Fruit fly (Drosophila melanogaster): ENCODE measurements around the gene Snap24.
A peak's percentile ranks its signal among the peaks of the same experiment; 100 is the strongest.

Snap24 gene

DNA sequence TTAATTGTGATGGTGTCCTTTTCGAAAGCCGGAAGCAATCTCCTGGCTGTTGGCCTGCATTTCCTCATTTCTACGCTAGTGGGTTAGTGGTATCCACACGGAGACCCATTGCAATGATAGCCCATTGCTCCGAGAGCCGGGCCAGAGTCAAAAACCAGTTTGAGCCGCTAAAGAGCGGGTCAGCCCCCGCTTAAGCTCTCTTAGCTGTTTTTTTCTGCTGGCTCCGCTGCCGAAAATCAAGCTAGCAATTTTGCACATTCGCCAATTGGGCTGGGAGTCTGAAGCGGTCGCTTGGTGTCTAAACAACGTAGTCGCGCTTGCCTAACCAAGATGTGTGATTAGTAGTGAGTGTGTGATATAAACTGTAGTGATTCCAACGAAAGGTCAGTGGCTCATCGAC lies 16.8 kb upstream of the Snap24 start, which contains the start of gene CG12947 (continued):
- TF ChIP-seq CG15479 (GFP tag; optimal IDR thresholded peaks at IDR 0.05), result no peak
- TF ChIP-seq Max (GFP tag; optimal IDR thresholded peaks at IDR 0.05), result no peak
- no peak for TF ChIP-seq CG8089 (GFP tag; optimal IDR thresholded peaks at IDR 0.05)
- TF ChIP-seq Dad (GFP tag; optimal IDR thresholded peaks at IDR 0.05), result no peak
- TF ChIP-seq TFAM (GFP tag; optimal IDR thresholded peaks at IDR 0.05), result no peak
- TF ChIP-seq CG10267 (tag; optimal IDR thresholded peaks at IDR 0.05), result no peak
- TF ChIP-seq CG12236 (GFP tag; optimal IDR thresholded peaks at IDR 0.05), result no peak
- no peak for TF ChIP-seq ase (GFP tag; IDR thresholded peaks at IDR 0.05)
- TF ChIP-seq Trl (optimal IDR thresholded peaks at IDR 0.05), result no peak
- no peak for TF ChIP-seq Trl (GFP tag; optimal IDR thresholded peaks at IDR 0.05)

DNA sequence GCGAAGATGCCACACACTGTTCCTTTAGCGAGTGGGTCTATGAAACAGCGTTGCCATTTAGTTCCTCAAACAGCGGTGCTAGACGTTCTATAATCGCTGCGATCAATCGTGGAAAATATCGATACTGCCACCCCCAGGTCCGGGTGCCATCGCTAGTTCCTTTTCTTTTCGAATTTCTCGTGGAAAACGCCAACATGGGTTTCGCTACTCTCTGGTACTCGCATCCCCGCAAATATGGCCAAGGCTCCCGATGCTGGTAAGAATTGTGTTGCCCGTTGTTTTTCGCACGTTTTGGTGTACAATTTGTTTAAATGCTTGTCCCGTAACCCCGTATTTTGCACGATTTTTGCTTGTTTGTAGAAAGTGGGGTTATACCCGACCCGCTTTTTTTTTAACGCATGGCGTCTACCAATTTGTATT lies 15.0 kb upstream of the Snap24 start, which contains the start of gene RpS29:
TSS of gene RpS29 (plus strand) at position 102 of the 420 bp plus-strand sequence.
- TF ChIP-seq CG9609 (GFP tag; optimal IDR thresholded peaks at IDR 0.05), result peak; percentile 88
- TF ChIP-seq slp2 (GFP tag; optimal IDR thresholded peaks at IDR 0.05), result peak; percentile 63
- TF ChIP-seq h (optimal IDR thresholded peaks at IDR 0.05), result no peak
- TF ChIP-seq sr (GFP tag; IDR thresholded peaks at IDR 0.05), result peak; percentile 61; the same call in 2 of the 3 replicates
- TF ChIP-seq PHDP (tag; optimal IDR thresholded peaks at IDR 0.05), result peak; percentile 67
- TF ChIP-seq Ptx1 (GFP tag; IDR thresholded peaks at IDR 0.05), result peak; percentile 79
- peak; percentile 52; the same call in 1 of the 2 replicates for TF ChIP-seq rib (GFP tag; IDR thresholded peaks at IDR 0.05)
- TF ChIP-seq CG10979 (tag; optimal IDR thresholded peaks at IDR 0.05), result peak; percentile 36
- peak; percentile 60 for TF ChIP-seq Blimp-1 (GFP tag; optimal IDR thresholded peaks at IDR 0.05)
- peak; percentile 89 for TF ChIP-seq CG32532 (GFP tag; IDR thresholded peaks at IDR 0.05)
- TF ChIP-seq CG33557 (GFP tag; optimal IDR thresholded peaks at IDR 0.05), result peak; percentile 67
- peak; percentile 85 for TF ChIP-seq Doc3 (GFP tag; IDR thresholded peaks at IDR 0.05; ENCODE audit: partially characterized antibody)
- peak; percentile 60 for TF ChIP-seq CG7271 (tag; optimal IDR thresholded peaks at IDR 0.05)
- peak; percentile 67 for TF ChIP-seq CG11504 (tag; optimal IDR thresholded peaks at IDR 0.05)
- TF ChIP-seq CG11247 (GFP tag; IDR thresholded peaks at IDR 0.05), result peak; percentile 84
- TF ChIP-seq NfI (GFP tag; optimal IDR thresholded peaks at IDR 0.05), result peak; percentile 87
- TF ChIP-seq ap (GFP tag; IDR thresholded peaks at IDR 0.05), result no peak
- peak; percentile 31; the same call in 1 of the 2 replicates for TF ChIP-seq klu (GFP tag; IDR thresholded peaks at IDR 0.05)
- no peak for TF ChIP-seq cad (GFP tag; optimal IDR thresholded peaks at IDR 0.05)
- peak; percentile 61 for TF ChIP-seq Tbp (GFP tag; optimal IDR thresholded peaks at IDR 0.05)
- TF ChIP-seq CG11085 (GFP tag; IDR thresholded peaks at IDR 0.05), result peak; percentile 79
- TF ChIP-seq Hr51 (GFP tag; optimal IDR thresholded peaks at IDR 0.05), result peak; percentile 50 to 85
- peak; percentile 47; the same call in 2 of the 3 replicates for TF ChIP-seq CG11695 (GFP tag; IDR thresholded peaks at IDR 0.05)
- TF ChIP-seq CG12071 (GFP tag; optimal IDR thresholded peaks at IDR 0.05), result peak; percentile 72
- TF ChIP-seq bab2 (GFP tag; optimal IDR thresholded peaks at IDR 0.05), result peak; percentile 86
- TF ChIP-seq da (GFP tag; optimal IDR thresholded peaks at IDR 0.05), result peak; percentile 52
- TF ChIP-seq ftz-f1 (GFP tag; optimal IDR thresholded peaks at IDR 0.05), result peak; percentile 74
- no peak for TF ChIP-seq Elba2 (GFP tag; optimal IDR thresholded peaks at IDR 0.05)
- TF ChIP-seq CG11560 (tag; IDR thresholded peaks at IDR 0.05), result peak; percentile 74; the same call in 2 of the 3 replicates
- TF ChIP-seq Hmx (GFP tag; optimal IDR thresholded peaks at IDR 0.05), result no peak
- peak; percentile 46; the same call in 1 of the 2 replicates for TF ChIP-seq CG4404 (GFP tag; IDR thresholded peaks at IDR 0.05)
- peak; percentile 78 for TF ChIP-seq nom (GFP tag; optimal IDR thresholded peaks at IDR 0.05)
- peak; percentile 44 for TF ChIP-seq sd (tag; optimal IDR thresholded peaks at IDR 0.05)
- TF ChIP-seq Gug (GFP tag; IDR thresholded peaks at IDR 0.05), result peak; percentile 87
- TF ChIP-seq Xrp1 (GFP tag; IDR thresholded peaks at IDR 0.05), result peak; percentile 63
- peak; percentile 66; the same call in 2 of the 3 replicates for TF ChIP-seq otp (GFP tag; IDR thresholded peaks at IDR 0.05)
- TF ChIP-seq schlank (tag; optimal IDR thresholded peaks at IDR 0.05), result peak; percentile 85
- no peak for TF ChIP-seq CG3838 (GFP tag; optimal IDR thresholded peaks at IDR 0.05)
- peak; percentile 65; the same call in 1 of the 3 replicates for TF ChIP-seq CG2889 (GFP tag; IDR thresholded peaks at IDR 0.05)
- TF ChIP-seq usp (GFP tag; optimal IDR thresholded peaks at IDR 0.05), result no peak
- peak; percentile 66 for TF ChIP-seq CG7839 (tag; optimal IDR thresholded peaks at IDR 0.05)

Data from whole organism, embryonic.